Worm (Caenorhabditis elegans) whole organism, midembryonic: Measurements from ENCODE around the gene C17B7.15.

Experiments used
- T22C8.4 ChIP-seq: fragments of 200-800 bp; sonication (Bioruptor generic); IDR thresholded peaks from 2 replicates; pipeline ENCODE4 v1.3.6; 2022; ENCODE audit warnings: missing genetic modification characterization, missing compliant biosample characterization
- cog-1 ChIP-seq: sonication (generic microtip); optimal IDR thresholded peaks from 2 replicates; lab custom pipeline; 2016; ENCODE audit warnings: missing genetic modification characterization, missing compliant biosample characterization
- flt-1 ChIP-seq: fragments of 200-800 bp; sonication (Bioruptor generic); IDR thresholded peaks from 2 replicates; pipeline ENCODE4 v1.3.6; 2022; ENCODE audit warnings: missing genetic modification characterization, missing compliant biosample characterization
- klf-2 ChIP-seq: fragments of 200-800 bp; sonication (Bioruptor generic); conservative IDR thresholded peaks from 2 replicates; pipeline ENCODE4 v1.3.6; 2022; ENCODE audit warnings: missing genetic modification reagents, missing genetic modification characterization, missing compliant biosample characterization
- med-1 ChIP-seq: sonication (generic microtip); optimal IDR thresholded peaks from 2 replicates; lab custom pipeline; 2017; ENCODE audit warnings: missing genetic modification characterization, mild to moderate bottlenecking, missing compliant biosample characterization, antibody characterized with exemption, missing genetic modification reagents; ENCODE audit not compliant: insufficient read depth
- ref-1 ChIP-seq: fragments of 200-800 bp; sonication (Bioruptor generic); conservative IDR thresholded peaks from 2 replicates; pipeline ENCODE4 v1.3.6; 2022; ENCODE audit warnings: missing genetic modification reagents, missing genetic modification characterization, missing compliant biosample characterization
- tab-1 ChIP-seq: fragments of 200-800 bp; sonication (Bioruptor generic); IDR thresholded peaks from 2 replicates; pipeline ENCODE4 v1.3.6; 2022; ENCODE audit warnings: missing genetic modification characterization, missing compliant biosample characterization
- ztf-23 ChIP-seq: fragments of 200-800 bp; sonication (Bioruptor generic); IDR thresholded peaks from 2 replicates; pipeline ENCODE4 v1.3.6; 2022; ENCODE audit warnings: missing genetic modification reagents, missing genetic modification characterization, missing compliant biosample characterization
- ztf-29 ChIP-seq: fragments of 200-800 bp; sonication (Bioruptor generic); IDR thresholded peaks from 2 replicates; pipeline ENCODE4 v1.3.6; 2022; ENCODE audit warnings: missing genetic modification reagents, missing genetic modification characterization, missing compliant biosample characterization

Gene C17B7.15

ce11 chrV:3349877-3350276 is at the start of gene C17B7.15:
TSS of gene C17B7.15 (plus strand) at chrV:3350177.
- TF ChIP-seq ztf-23 (GFP tag; lab: Robert Waterston, UW) (no peak), T22C8.4 (GFP tag; lab: Robert Waterston, UW) (no peak), ref-1 (GFP tag; lab: Robert Waterston, UW) (no peak), ztf-29 (no peak), flt-1 (GFP tag; lab: Robert Waterston, UW) (no peak), klf-2 (no peak), tab-1 (no peak), cog-1 (tag; lab: Kevin White, UChicago) (no peak), med-1 (GFP tag; lab: Kevin White, UChicago) (no peak)

ce11 chrV:3301898-3302297 is 48.1 kb upstream of the C17B7.15 start, which contains the start of gene srbc-1:
TSS of gene srbc-1 (minus strand) at chrV:3301998.
- TF ChIP-seq ztf-23 (GFP tag; lab: Robert Waterston, UW) (no peak), cog-1 (tag; lab: Kevin White, UChicago) (no peak), med-1 (GFP tag; lab: Kevin White, UChicago) (no peak), ref-1 (GFP tag; lab: Robert Waterston, UW) (no peak)

- TF ChIP-seq klf-2 = no peak
- no peak for TF ChIP-seq T22C8.4 (GFP tag; lab: Robert Waterston, UW)
- no peak for TF ChIP-seq flt-1 (GFP tag; lab: Robert Waterston, UW)
- TF ChIP-seq ztf-23 (GFP tag; lab: Robert Waterston, UW) = no peak
- TF ChIP-seq tab-1 = no peak
- no peak for TF ChIP-seq cog-1 (tag; lab: Kevin White, UChicago)
Observed at ce11 chrV:3308169-3308568, 41.8 kb upstream of the C17B7.15 start, which contains the start of gene srbc-3. TSS of gene srbc-3 (plus strand) at chrV:3308469.

ce11 chrV:3312067-3312666 is 37.8 kb upstream of the C17B7.15 start, which contains the start of gene arrd-18:
TSS of gene arrd-18 (minus strand) at chrV:3312117.
- TF ChIP-seq tab-1 (no peak), cog-1 (tag; lab: Kevin White, UChicago) (no peak), ref-1 (GFP tag; lab: Robert Waterston, UW) (no peak)

- TF ChIP-seq ztf-23 (GFP tag; lab: Robert Waterston, UW) = no peak
Observed at ce11 chrV:3315308-3315707, 34.7 kb upstream of the C17B7.15 start, which contains the start of gene arrd-19. TSS of gene arrd-19 (minus strand) at chrV:3315516.

ce11 chrV:3316108-3316507 is 33.9 kb upstream of the C17B7.15 start, which contains the start of gene F35F10.1:
TSS of gene F35F10.1 (plus strand) at chrV:3316307.
- TF ChIP-seq tab-1 (no peak), ztf-23 (GFP tag; lab: Robert Waterston, UW) (no peak), T22C8.4 (GFP tag; lab: Robert Waterston, UW) (no peak), ref-1 (GFP tag; lab: Robert Waterston, UW) (no peak), ztf-29 (no peak), med-1 (GFP tag; lab: Kevin White, UChicago) (no peak), flt-1 (GFP tag; lab: Robert Waterston, UW) (no peak), cog-1 (tag; lab: Kevin White, UChicago) (no peak), klf-2 (no peak)

- no peak for TF ChIP-seq cog-1 (tag; lab: Kevin White, UChicago)
- TF ChIP-seq ztf-29 = no peak
- TF ChIP-seq tab-1 = no peak
- TF ChIP-seq flt-1 (GFP tag; lab: Robert Waterston, UW) = no peak
- TF ChIP-seq ztf-23 (GFP tag; lab: Robert Waterston, UW) = no peak
Observed at ce11 chrV:3318975-3319374, 31.0 kb upstream of the C17B7.15 start, which contains the start of gene F35F10.13. TSS of gene F35F10.13 (minus strand) at chrV:3319075.

- no peak for TF ChIP-seq ztf-23 (GFP tag; lab: Robert Waterston, UW)
- TF ChIP-seq ztf-29 = no peak
- TF ChIP-seq cog-1 (tag; lab: Kevin White, UChicago) = no peak
- TF ChIP-seq tab-1 = no peak
- TF ChIP-seq klf-2 = no peak
- no peak for TF ChIP-seq flt-1 (GFP tag; lab: Robert Waterston, UW)
- TF ChIP-seq med-1 (GFP tag; lab: Kevin White, UChicago) = no peak
- no peak for TF ChIP-seq ref-1 (GFP tag; lab: Robert Waterston, UW)
Observed at ce11 chrV:3320005-3320404, 30.0 kb upstream of the C17B7.15 start, which contains the start of gene F35F10.14. TSS of gene F35F10.14 (minus strand) at chrV:3320105.

- no peak for TF ChIP-seq tab-1
- no peak for TF ChIP-seq T22C8.4 (GFP tag; lab: Robert Waterston, UW)
- TF ChIP-seq cog-1 (tag; lab: Kevin White, UChicago) = no peak
- no peak for TF ChIP-seq klf-2
- TF ChIP-seq ztf-29 = no peak
- TF ChIP-seq ref-1 (GFP tag; lab: Robert Waterston, UW) = no peak
- no peak for TF ChIP-seq ztf-23 (GFP tag; lab: Robert Waterston, UW)
- TF ChIP-seq flt-1 (GFP tag; lab: Robert Waterston, UW) = no peak
- TF ChIP-seq med-1 (GFP tag; lab: Kevin White, UChicago) = no peak
Observed at ce11 chrV:3320432-3320831, 29.5 kb upstream of the C17B7.15 start, which contains the start of gene C17B7.14. TSS of gene C17B7.14 (minus strand) at chrV:3320532.

ce11 chrV:3324178-3324577 is 25.8 kb upstream of the C17B7.15 start, which contains the start of gene C17B7.8:
TSS of gene C17B7.8 (minus strand) at chrV:3324278.
- TF ChIP-seq cog-1 (tag; lab: Kevin White, UChicago) (no peak), ref-1 (GFP tag; lab: Robert Waterston, UW) (no peak), tab-1 (no peak), ztf-29 (no peak), flt-1 (GFP tag; lab: Robert Waterston, UW) (no peak)
